Worm (Caenorhabditis elegans) whole organism, late embryonic: ENCODE results near the gene B0563.9.

Source experiments
- F13H6.1 ChIP-seq: sonication (generic microtip); optimal IDR thresholded peaks from 2 replicates; lab custom pipeline; 2016; ENCODE audit warnings: missing genetic modification characterization, missing compliant biosample characterization
- ceh-2 ChIP-seq: sonication (generic microtip); optimal IDR thresholded peaks from 2 replicates; lab custom pipeline; 2016; ENCODE audit warnings: missing genotype, missing genetic modification characterization, missing compliant biosample characterization
- dmd-4 ChIP-seq: sonication (generic microtip); optimal IDR thresholded peaks from 2 replicates; lab custom pipeline; 2016; ENCODE audit warnings: borderline replicate concordance, missing genetic modification characterization, missing compliant biosample characterization
- fkh-10 ChIP-seq: fragments of 150-350 bp; optimal IDR thresholded peaks from 2 replicates; lab custom pipeline; 2014; ENCODE audit warnings: missing biosample characterization, missing genetic modification reagents, missing genetic modification characterization
- nhr-11 ChIP-seq: fragments of 150-350 bp; optimal IDR thresholded peaks from 2 replicates; lab custom pipeline; 2014; ENCODE audit warnings: missing biosample characterization, missing genetic modification characterization
- pag-3 ChIP-seq: sonication (generic microtip); optimal IDR thresholded peaks from 2 replicates; lab custom pipeline; 2016; ENCODE audit warnings: missing compliant biosample characterization, missing genetic modification characterization, borderline replicate concordance
- pha-2 ChIP-seq: sonication (generic microtip); optimal IDR thresholded peaks from 2 replicates; lab custom pipeline; 2017; ENCODE audit warnings: mild to moderate bottlenecking, missing genetic modification characterization, missing compliant biosample characterization
- unc-55 ChIP-seq: sonication (generic microtip); optimal IDR thresholded peaks from 2 replicates; lab custom pipeline; 2017; ENCODE audit warnings: missing biosample characterization, missing genetic modification reagents, missing genetic modification characterization
- zip-5 ChIP-seq: sonication (generic microtip); optimal IDR thresholded peaks from 2 replicates; lab custom pipeline; 2016; ENCODE audit warnings: missing genetic modification characterization, missing compliant biosample characterization

ce11 chrX:9206731-9207130 lies 38.4 kb downstream of the B0563.9 start:
- TF ChIP-seq unc-55 (GFP tag; lab: Kevin White, UChicago) (no peak), ceh-2 (tag; lab: Kevin White, UChicago) (no peak), zip-5 (no peak), fkh-10 (GFP tag; lab: Kevin White, UChicago) (no peak), F13H6.1 (tag; lab: Kevin White, UChicago) (no peak), pha-2 (tag; lab: Kevin White, UChicago) (no peak), pag-3 (no peak), dmd-4 (tag; lab: Kevin White, UChicago) (no peak), nhr-11 (tag; lab: Kevin White, UChicago) (no peak)
